Fruit fly (Drosophila melanogaster) whole organism, embryonic: Measurements from ENCODE around the gene Drs.
A peak's percentile ranks its signal among the peaks of the same experiment; 100 is the strongest.

Source experiments
- Atf6 ChIP-seq: fragments of 200-800 bp; sonication (Bioruptor generic); IDR thresholded peaks from 2 replicates; pipeline ENCODE4 v1.3.6; 2022; ENCODE audit warnings: missing biosample characterization, missing genetic modification characterization
- BtbVII ChIP-seq: fragments of 200-800 bp; sonication (Bioruptor generic); optimal IDR thresholded peaks from 3 replicates; lab custom pipeline; 2017; ENCODE audit warnings: missing biosample characterization, mild to moderate bottlenecking, missing genetic modification characterization
- Bteb2 ChIP-seq: fragments of 200-800 bp; sonication (Bioruptor generic); optimal IDR thresholded peaks from 2 replicates; lab custom pipeline; 2016; ENCODE audit warnings: missing biosample characterization, missing genetic modification characterization
- CG10209 ChIP-seq: fragments of 200-800 bp; sonication (Bioruptor generic); optimal IDR thresholded peaks from 3 replicates; lab custom pipeline; 2017; ENCODE audit warnings: missing biosample characterization, mild to moderate bottlenecking, missing genetic modification characterization, missing genetic modification reagents
- CG10565 ChIP-seq: fragments of 200-800 bp; sonication (Bioruptor generic); optimal IDR thresholded peaks from 3 replicates; lab custom pipeline; 2016; ENCODE audit warnings: missing biosample characterization, mild to moderate bottlenecking, missing genetic modification characterization
- CG12299 ChIP-seq: fragments of 200-800 bp; sonication (Bioruptor generic); optimal IDR thresholded peaks from 2 replicates; lab custom pipeline; 2018; ENCODE audit warnings: missing biosample characterization, mild to moderate bottlenecking, missing genetic modification characterization
- CG13123 ChIP-seq: fragments of 200-800 bp; sonication (Bioruptor generic); optimal IDR thresholded peaks from 2 replicates; lab custom pipeline; 2016; ENCODE audit warnings: missing biosample characterization, missing genetic modification characterization
- CG13424 ChIP-seq: fragments of 200-800 bp; sonication (Bioruptor generic); optimal IDR thresholded peaks from 2 replicates; lab custom pipeline; 2019; ENCODE audit warnings: missing biosample characterization, mild to moderate bottlenecking, missing genetic modification characterization, moderate library complexity
- CG14860 ChIP-seq: fragments of 200-800 bp; sonication (Bioruptor generic); IDR thresholded peaks from 3 replicates; pipeline ENCODE4 v1.3.6; 2022; ENCODE audit warnings: missing biosample characterization, missing genetic modification characterization; ENCODE audit not compliant: partially characterized antibody
- CG18476 ChIP-seq: fragments of 200-800 bp; sonication (Bioruptor generic); optimal IDR thresholded peaks from 2 replicates; lab custom pipeline; 2016; ENCODE audit warnings: missing biosample characterization, mild to moderate bottlenecking, missing genetic modification characterization
- CG30020 ChIP-seq: fragments of 200-800 bp; optimal IDR thresholded peaks from 2 replicates; lab custom pipeline; 2019; ENCODE audit warnings: missing biosample characterization, mild to moderate bottlenecking, missing genetic modification characterization, moderate library complexity
- CG3065 ChIP-seq: fragments of 200-800 bp; sonication (Bioruptor generic); optimal IDR thresholded peaks from 2 replicates; lab custom pipeline; 2016; ENCODE audit warnings: missing biosample characterization, missing genetic modification characterization
- CG31388 ChIP-seq: fragments of 200-800 bp; sonication (Bioruptor generic); optimal IDR thresholded peaks from 2 replicates; lab custom pipeline; 2016; ENCODE audit warnings: missing biosample characterization, missing genetic modification characterization
- CG32772 ChIP-seq: fragments of 200-800 bp; sonication (Bioruptor generic); IDR thresholded peaks from 2 replicates; pipeline ENCODE4 v1.3.6; 2022; ENCODE audit warnings: missing biosample characterization, missing genetic modification characterization
- CG7271 ChIP-seq: fragments of 200-800 bp; sonication (Bioruptor generic); optimal IDR thresholded peaks from 2 replicates; lab custom pipeline; 2018; ENCODE audit warnings: missing biosample characterization, mild to moderate bottlenecking, missing genetic modification characterization, moderate library complexity
- CG7987 ChIP-seq: fragments of 200-800 bp; sonication (Bioruptor generic); optimal IDR thresholded peaks from 2 replicates; lab custom pipeline; 2018; ENCODE audit warnings: missing biosample characterization, mild to moderate bottlenecking, missing genetic modification characterization, moderate library complexity
- CG8478 ChIP-seq: fragments of >200 bp; optimal IDR thresholded peaks from 2 replicates; lab custom pipeline; 2018
- CG8924 ChIP-seq: fragments of 200-800 bp; optimal IDR thresholded peaks from 3 replicates; lab custom pipeline; 2019; ENCODE audit warnings: missing biosample characterization, mild to moderate bottlenecking, missing genetic modification characterization, moderate library complexity
- CG9797 ChIP-seq: fragments of 200-800 bp; sonication (Bioruptor generic); optimal IDR thresholded peaks from 3 replicates; lab custom pipeline; 2018; ENCODE audit warnings: missing biosample characterization, mild to moderate bottlenecking, missing genetic modification characterization
- Deaf1 ChIP-seq: fragments of 200-800 bp; optimal IDR thresholded peaks from 3 replicates; lab custom pipeline; 2019; ENCODE audit warnings: missing biosample characterization, mild to moderate bottlenecking, missing genetic modification characterization, moderate library complexity
- E2f1 ChIP-seq: fragments of 200-800 bp; sonication (Bioruptor generic); IDR thresholded peaks from 2 replicates; pipeline ENCODE4 v1.3.6; 2022; ENCODE audit warnings: missing biosample characterization, missing genetic modification characterization
- Ets65A ChIP-seq: fragments of 200-800 bp; sonication (Bioruptor generic); peaks from one replicate; lab custom pipeline; 2016; ENCODE audit warnings: missing biosample characterization, missing genetic modification characterization
- Fer3 ChIP-seq: fragments of 200-800 bp; sonication (Bioruptor generic); optimal IDR thresholded peaks from 2 replicates; lab custom pipeline; 2018; ENCODE audit warnings: missing biosample characterization, mild to moderate bottlenecking, missing genetic modification characterization, moderate library complexity
- MESR4 ChIP-seq: fragments of 200-800 bp; sonication (Bioruptor generic); optimal IDR thresholded peaks from 2 replicates; lab custom pipeline; 2018; ENCODE audit warnings: missing biosample characterization, mild to moderate bottlenecking, missing genetic modification characterization, moderate library complexity
- Myb ChIP-seq: fragments of 200-800 bp; sonication (Bioruptor generic); optimal IDR thresholded peaks from 2 replicates; lab custom pipeline; 2016; ENCODE audit warnings: missing biosample characterization, missing genetic modification characterization
- PHDP ChIP-seq: fragments of 200-800 bp; sonication (Bioruptor generic); optimal IDR thresholded peaks from 3 replicates; lab custom pipeline; 2018; ENCODE audit warnings: missing biosample characterization, mild to moderate bottlenecking, missing genetic modification characterization, moderate library complexity
- Scr ChIP-seq: fragments of 200-800 bp; sonication (Bioruptor generic); IDR thresholded peaks from 2 replicates; pipeline ENCODE4 v1.3.6; 2022; ENCODE audit warnings: missing biosample characterization, missing genetic modification characterization; ENCODE audit not compliant: partially characterized antibody
- Usf ChIP-seq: fragments of 200-800 bp; sonication (Bioruptor generic); optimal IDR thresholded peaks from 2 replicates; lab custom pipeline; 2017; ENCODE audit warnings: missing genotype, missing biosample characterization, missing genetic modification characterization
- abd-A ChIP-seq: fragments of 200-800 bp; sonication (Bioruptor generic); optimal IDR thresholded peaks from 3 replicates; lab custom pipeline; 2019; ENCODE audit warnings: missing biosample characterization, mild to moderate bottlenecking, missing genetic modification characterization, moderate library complexity
- aop ChIP-seq: fragments of 200-800 bp; sonication (Bioruptor generic); IDR thresholded peaks from 2 replicates; pipeline ENCODE4 v1.3.6; 2022; ENCODE audit warnings: missing biosample characterization, missing genetic modification characterization
- chif ChIP-seq, 2 experiments: fragments of 200-800 bp; sonication (Bioruptor generic); optimal IDR thresholded peaks; 3 replicates each; lab custom pipeline; 2016; ENCODE audit warnings: missing biosample characterization in 2 of 2, missing genetic modification characterization in 2 of 2
- chinmo ChIP-seq: fragments of 200-800 bp; sonication (Bioruptor generic); IDR thresholded peaks from 4 replicates; pipeline ENCODE4 v1.3.6; 2022; ENCODE audit warnings: missing biosample characterization, missing genetic modification characterization; ENCODE audit not compliant: partially characterized antibody
- corto ChIP-seq: fragments of 200-800 bp; sonication (Bioruptor generic); optimal IDR thresholded peaks from 2 replicates; lab custom pipeline; 2016; ENCODE audit warnings: missing biosample characterization, mild to moderate bottlenecking, missing genetic modification characterization, moderate library complexity
- crol ChIP-seq: fragments of 200-800 bp; sonication (Bioruptor generic); IDR thresholded peaks from 2 replicates; pipeline ENCODE4 v1.3.6; 2022; ENCODE audit warnings: missing biosample characterization, missing genetic modification characterization
- disco-r ChIP-seq: fragments of 200-800 bp; sonication (Bioruptor generic); optimal IDR thresholded peaks from 2 replicates; lab custom pipeline; 2016; ENCODE audit warnings: missing biosample characterization, missing genetic modification characterization
- dpn ChIP-seq, 2 experiments: fragments of 200-800 bp; sonication (Bioruptor generic); optimal IDR thresholded peaks; 3 replicates each; lab custom pipeline; 2016; ENCODE audit warnings: missing biosample characterization in 2 of 2, missing genetic modification characterization in 2 of 2
- eve ChIP-seq, 2 experiments: fragments of >200 bp; optimal IDR thresholded peaks; 2 replicates each; lab custom pipeline; 2017; ENCODE audit warnings: missing biosample characterization in 2 of 2, missing genetic modification characterization in 2 of 2
- fd3F ChIP-seq: fragments of 200-800 bp; sonication (Bioruptor generic); optimal IDR thresholded peaks from 2 replicates; lab custom pipeline; 2018; ENCODE audit warnings: missing biosample characterization, mild to moderate bottlenecking, missing genetic modification characterization, moderate library complexity
- fd96Cb ChIP-seq: fragments of 200-800 bp; sonication (Bioruptor generic); optimal IDR thresholded peaks from 2 replicates; lab custom pipeline; 2018; ENCODE audit warnings: missing biosample characterization, mild to moderate bottlenecking, missing genetic modification characterization, moderate library complexity
- ftz-f1 ChIP-seq: fragments of 200-800 bp; sonication (Bioruptor generic); optimal IDR thresholded peaks from 2 replicates; lab custom pipeline; 2016; ENCODE audit warnings: missing biosample characterization, missing genetic modification characterization
- gsb ChIP-seq: fragments of 200-800 bp; sonication (Bioruptor generic); IDR thresholded peaks from 2 replicates; pipeline ENCODE4 v1.3.6; 2022; ENCODE audit warnings: missing biosample characterization, missing genetic modification characterization
- hkb ChIP-seq, 2 experiments: fragments of 200-800 bp in 1 of 2; fragments of >200 bp in 1 of 2; sonication (Bioruptor generic) in 1 of 2; IDR thresholded peaks in 1 of 2; optimal IDR thresholded peaks in 1 of 2; 2 replicates each; pipeline versions ENCODE4 v1.3.6 to Lab custom; 2017 to 2022; ENCODE audit warnings: missing biosample characterization in 1 of 2, missing genetic modification characterization in 1 of 2
- ind ChIP-seq: fragments of 200-800 bp; sonication (Bioruptor generic); optimal IDR thresholded peaks from 3 replicates; lab custom pipeline; 2016; ENCODE audit warnings: missing biosample characterization, missing genetic modification characterization
- inv ChIP-seq: fragments of 200-800 bp; sonication (Bioruptor generic); IDR thresholded peaks from 2 replicates; pipeline ENCODE4 v1.3.6; 2022; ENCODE audit warnings: missing biosample characterization, missing genetic modification characterization; ENCODE audit not compliant: partially characterized antibody
- jumu ChIP-seq: fragments of 200-800 bp; sonication (Bioruptor generic); optimal IDR thresholded peaks from 3 replicates; lab custom pipeline; 2016; ENCODE audit warnings: missing biosample characterization, missing genetic modification characterization
- knrl ChIP-seq: fragments of 200-800 bp; sonication (Bioruptor generic); IDR thresholded peaks from 3 replicates; pipeline ENCODE4 v1.3.6; 2022; ENCODE audit warnings: missing biosample characterization, missing genetic modification characterization; ENCODE audit not compliant: partially characterized antibody
- lmd ChIP-seq: fragments of 200-800 bp; sonication (Bioruptor generic); IDR thresholded peaks from 2 replicates; pipeline ENCODE4 v1.3.6; 2022; ENCODE audit warnings: missing biosample characterization, missing genetic modification characterization
- rib ChIP-seq: fragments of 200-800 bp; sonication (Bioruptor generic); IDR thresholded peaks from 2 replicates; pipeline ENCODE4 v1.3.6; 2022; ENCODE audit warnings: missing biosample characterization, missing genetic modification characterization
- usp ChIP-seq: fragments of >200 bp; optimal IDR thresholded peaks from 2 replicates; lab custom pipeline; 2017; ENCODE audit warnings: missing biosample characterization, missing genetic modification characterization

Gene Drs

dm6 chr3L:3388708-3389665, 19.6 kb downstream of the Drs start (continued):
- TF ChIP-seq ftz-f1 (GFP tag; lab: Kevin White, UChicago) (no peak), CG7987 (GFP tag; lab: Kevin White, UChicago) (no peak), CG18476 (GFP tag; lab: Kevin White, UChicago) (no peak), rib (GFP tag; lab: Robert Waterston, UW) (no peak), abd-A (no peak), CG30020 (tag; lab: Kevin White, UChicago) (no peak), Ets65A (peak; percentile 38), CG13424 (tag; lab: Kevin White, UChicago) (no peak), Myb (GFP tag; lab: Kevin White, UChicago) (no peak), lmd (GFP tag; lab: Robert Waterston, UW) (peak; percentile 21), gsb (GFP tag; lab: Robert Waterston, UW) (no peak), Atf6 (GFP tag; lab: Robert Waterston, UW) (no peak), fd3F (no peak), knrl (GFP tag; lab: Robert Waterston, UW) (no peak), CG3065 (GFP tag; lab: Kevin White, UChicago) (no peak), corto (GFP tag; lab: Kevin White, UChicago) (peak; percentile 74), CG9797 (GFP tag; lab: Kevin White, UChicago) (no peak), ind (GFP tag; lab: Kevin White, UChicago) (no peak), fd96Cb (no peak), chinmo (GFP tag; lab: Robert Waterston, UW) (0 out of 4 replicates have a peak, but pooled peaks have one; percentile 65), usp (GFP tag; lab: Kevin White, UChicago) (no peak), CG32772 (peak; percentile 47), inv (GFP tag; lab: Robert Waterston, UW) (no peak), CG14860 (GFP tag; lab: Robert Waterston, UW) (no peak), eve (GFP tag; optimal IDR thresholded peaks at IDR 0.05; lab: Kevin White, UChicago) (no peak), crol (GFP tag; lab: Robert Waterston, UW) (peak; percentile 81), dpn (GFP tag; optimal IDR thresholded peaks at IDR 0.05; lab: Kevin White, UChicago) (no peak), CG10209 (GFP tag; lab: Kevin White, UChicago) (no peak), CG13123 (no peak), BtbVII (no peak), chif (GFP tag; optimal IDR thresholded peaks at IDR 0.05; lab: Kevin White, UChicago) (peak in 1 of 2 experiments; percentile 5), CG8478 (lab: Kevin White, UChicago) (no peak), CG31388 (GFP tag; lab: Kevin White, UChicago) (no peak), CG10565 (GFP tag; lab: Kevin White, UChicago) (no peak), Deaf1 (no peak), aop (GFP tag; lab: Robert Waterston, UW) (no peak), hkb (optimal IDR thresholded peaks at IDR 0.05; lab: Kevin White, UChicago) (no peak), hkb (GFP tag; IDR thresholded peaks at IDR 0.05; lab: Robert Waterston, UW) (no peak; the same call in 1 of the 2 replicates), Usf (no peak), CG8924 (tag; lab: Kevin White, UChicago) (no peak), CG7271 (tag; lab: Kevin White, UChicago) (no peak), CG12299 (peak; percentile 17), disco-r (no peak), Scr (GFP tag; lab: Robert Waterston, UW) (no peak), Fer3 (tag; lab: Kevin White, UChicago) (no peak), E2f1 (GFP tag; lab: Robert Waterston, UW) (no peak), Bteb2 (no peak), jumu (GFP tag; lab: Kevin White, UChicago) (no peak), PHDP (tag; lab: Kevin White, UChicago) (no peak), MESR4 (GFP tag; lab: Kevin White, UChicago) (no peak)
